Worm (Caenorhabditis elegans) whole organism, late embryonic: ENCODE measurements around the gene sma-2.

Experiments
- C08G9.2 ChIP-seq: sonication (generic microtip); optimal IDR thresholded peaks from 2 replicates; lab custom pipeline; 2016; ENCODE audit warnings: mild to moderate bottlenecking, missing genetic modification characterization, moderate library complexity, missing compliant biosample characterization
- C38D4.7 ChIP-seq: fragments of 200-800 bp; sonication (Bioruptor generic); optimal IDR thresholded peaks from 2 replicates; lab custom pipeline; 2018; ENCODE audit warnings: mild to moderate bottlenecking, missing genetic modification characterization, moderate library complexity, missing compliant biosample characterization
- ceh-6 ChIP-seq: fragments of 200-800 bp; sonication (Bioruptor generic); optimal IDR thresholded peaks from 2 replicates; lab custom pipeline; 2018; ENCODE audit warnings: mild to moderate bottlenecking, missing genetic modification characterization, missing compliant biosample characterization
- elt-2 ChIP-seq: sonication (generic microtip); optimal IDR thresholded peaks from 2 replicates; lab custom pipeline; 2016; ENCODE audit warnings: missing genetic modification reagents, missing genetic modification characterization, missing compliant biosample characterization
- hlh-30 ChIP-seq: sonication (generic microtip); optimal IDR thresholded peaks from 2 replicates; lab custom pipeline; 2017; ENCODE audit warnings: antibody characterized with exemption, missing genetic modification characterization, missing compliant biosample characterization; ENCODE audit not compliant: insufficient read depth
- pag-3 ChIP-seq: sonication (generic microtip); optimal IDR thresholded peaks from 2 replicates; lab custom pipeline; 2016; ENCODE audit warnings: missing compliant biosample characterization, missing genetic modification characterization, borderline replicate concordance
- pha-4 ChIP-seq: fragments of 150-350 bp; optimal IDR thresholded peaks from 2 replicates; lab custom pipeline; 2018; ENCODE audit warnings: missing biosample characterization, missing genetic modification reagents, missing genetic modification characterization
- unc-42 ChIP-seq: sonication (generic microtip); optimal IDR thresholded peaks from 2 replicates; lab custom pipeline; 2016; ENCODE audit warnings: missing genotype, missing genetic modification characterization, missing compliant biosample characterization
- unc-55 ChIP-seq: sonication (generic microtip); optimal IDR thresholded peaks from 2 replicates; lab custom pipeline; 2017; ENCODE audit warnings: missing biosample characterization, missing genetic modification reagents, missing genetic modification characterization

ce11 chrIII:8770243-8770642 is 20.8 kb downstream of the sma-2 start:
- no peak for TF ChIP-seq C38D4.7 (GFP tag; lab: Kevin White, UChicago)
- no peak for TF ChIP-seq C08G9.2
- no peak for TF ChIP-seq hlh-30
- TF ChIP-seq pag-3 (tag; lab: Kevin White, UChicago) = no peak
- no peak for TF ChIP-seq unc-42 (tag; lab: Kevin White, UChicago)
- no peak for TF ChIP-seq unc-55 (GFP tag; lab: Kevin White, UChicago)
- no peak for TF ChIP-seq ceh-6 (GFP tag; lab: Kevin White, UChicago)
- no peak for TF ChIP-seq elt-2 (tag; lab: Kevin White, UChicago)
- no peak for TF ChIP-seq pha-4 (tag; lab: Kevin White, UChicago)
